Worm (Caenorhabditis elegans) whole organism, mixed stage, embryonic: Measurements from ENCODE around the gene F21C10.6.

ENCODE experiments used
- M03D4.4 ChIP-seq: sonication (generic microtip); optimal IDR thresholded peaks from 2 replicates; lab custom pipeline; 2017; ENCODE audit warnings: mild to moderate bottlenecking, missing genetic modification characterization, missing compliant biosample characterization
- ceh-39 ChIP-seq: fragments of 150-350 bp; optimal IDR thresholded peaks from 2 replicates; lab custom pipeline; 2014; ENCODE audit warnings: missing biosample characterization, missing genetic modification characterization
- cnd-1 ChIP-seq: fragments of 200-800 bp; sonication (Bioruptor generic); optimal IDR thresholded peaks from 2 replicates; lab custom pipeline; 2018; ENCODE audit warnings: mild to moderate bottlenecking, missing genetic modification characterization, missing compliant biosample characterization
- drap-1 ChIP-seq: fragments of 200-800 bp; sonication (Bioruptor generic); optimal IDR thresholded peaks from 3 replicates; lab custom pipeline; 2018; ENCODE audit warnings: mild to moderate bottlenecking, missing genetic modification characterization, missing compliant biosample characterization
- elt-3 ChIP-seq: fragments of 150-350 bp; optimal IDR thresholded peaks from 2 replicates; lab custom pipeline; 2014; ENCODE audit warnings: missing biosample characterization, missing genetic modification characterization
- lin-13 ChIP-seq: fragments of 150-350 bp; optimal IDR thresholded peaks from 2 replicates; lab custom pipeline; 2014; ENCODE audit warnings: missing biosample characterization, missing genetic modification characterization
- mab-5 ChIP-seq: fragments of 150-350 bp; optimal IDR thresholded peaks from 2 replicates; lab custom pipeline; 2014; ENCODE audit warnings: missing biosample characterization, missing genetic modification characterization
- mep-1 ChIP-seq: fragments of 150-350 bp; optimal IDR thresholded peaks from 2 replicates; lab custom pipeline; 2017; ENCODE audit warnings: missing biosample characterization, missing genetic modification reagents, missing genetic modification characterization, inconsistent platforms
- nhr-12 ChIP-seq: fragments of 150-350 bp; optimal IDR thresholded peaks from 2 replicates; lab custom pipeline; 2014; ENCODE audit warnings: missing biosample characterization, missing genetic modification characterization
- nhr-237 ChIP-seq: fragments of 150-350 bp; optimal IDR thresholded peaks from 2 replicates; lab custom pipeline; 2014; ENCODE audit warnings: missing biosample characterization, missing genetic modification characterization
- nhr-28 ChIP-seq: fragments of 150-350 bp; optimal IDR thresholded peaks from 2 replicates; lab custom pipeline; 2014; ENCODE audit warnings: missing biosample characterization, missing genetic modification characterization
- pha-4 ChIP-seq: fragments of 150-350 bp; optimal IDR thresholded peaks from 2 replicates; lab custom pipeline; 2018; ENCODE audit warnings: missing biosample characterization, missing genetic modification reagents, missing genetic modification characterization
- unc-62 ChIP-seq: fragments of 150-350 bp; optimal IDR thresholded peaks from 2 replicates; lab custom pipeline; 2014; ENCODE audit warnings: missing biosample characterization, missing genetic modification reagents, missing genetic modification characterization

ce11 chrV:9078815-9079525 lies 45.3 kb upstream of the F21C10.6 start:
- no peak for TF ChIP-seq lin-13 (tag; lab: Kevin White, UChicago)
- TF ChIP-seq M03D4.4 = no peak
- TF ChIP-seq nhr-12 (tag; lab: Kevin White, UChicago) = no peak
- TF ChIP-seq unc-62 (GFP tag; lab: Kevin White, UChicago) = no peak
- no peak for TF ChIP-seq mab-5
- TF ChIP-seq nhr-28 (tag; lab: Kevin White, UChicago) = no peak
- TF ChIP-seq drap-1 = no peak
- no peak for TF ChIP-seq mep-1 (tag; lab: Kevin White, UChicago)
- TF ChIP-seq ceh-39 (tag; lab: Kevin White, UChicago) = no peak
- no peak for TF ChIP-seq pha-4 (tag; lab: Kevin White, UChicago)
- TF ChIP-seq elt-3 (tag; lab: Kevin White, UChicago) = no peak
- TF ChIP-seq cnd-1 (tag; lab: Kevin White, UChicago) = no peak
- no peak for TF ChIP-seq nhr-237
